Fruit fly (Drosophila melanogaster): Measurements from ENCODE around the gene Ipp.

Ipp gene

DNA sequence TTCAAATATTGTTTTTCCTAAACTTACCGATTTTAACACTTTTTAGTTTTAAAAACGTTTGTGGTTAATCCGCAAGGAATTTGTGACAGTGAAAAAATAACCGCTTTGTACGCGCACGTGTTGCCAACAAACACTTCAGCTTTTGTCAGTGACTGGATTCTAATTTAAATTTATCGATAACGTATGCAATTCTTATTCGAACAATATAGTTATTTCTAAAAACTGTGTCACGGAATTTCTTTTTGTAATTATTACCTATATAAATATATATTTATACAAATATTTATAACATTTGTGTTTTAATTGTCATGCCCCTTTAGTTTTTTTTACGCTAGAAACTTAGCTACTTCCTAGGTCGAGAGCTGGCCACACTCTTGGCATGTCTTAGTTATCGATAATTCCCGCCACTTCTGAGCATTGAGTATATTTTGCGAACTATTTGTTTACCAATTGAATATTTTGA, 6.0 kb downstream of the Ipp start, which contains the start of gene Orc2 (continued):
- TF ChIP-seq BEAF-32 (GFP tag; optimal IDR thresholded peaks at IDR 0.05) = peak; percentile 45
- TF ChIP-seq CG2202 (tag; optimal IDR thresholded peaks at IDR 0.05) = no peak
- TF ChIP-seq Bgb (GFP tag; IDR thresholded peaks at IDR 0.05; ENCODE audit: partially characterized antibody) = no peak; the same call in 1 of the 2 replicates
- TF ChIP-seq ken (GFP tag; IDR thresholded peaks at IDR 0.05) = no peak
- no peak for TF ChIP-seq pho (GFP tag; optimal IDR thresholded peaks at IDR 0.05)
- TF ChIP-seq tll (GFP tag; optimal IDR thresholded peaks at IDR 0.05) = no peak
- TF ChIP-seq lola (GFP tag; optimal IDR thresholded peaks at IDR 0.05) = peak in 1 of 3 experiments; percentile 4
- no peak for TF ChIP-seq CG8765 (GFP tag; IDR thresholded peaks at IDR 0.05)
- no peak for TF ChIP-seq CG6272 (GFP tag; IDR thresholded peaks at IDR 0.05)
- TF ChIP-seq NC2α (GFP tag; optimal IDR thresholded peaks at IDR 0.05) = no peak
- TF ChIP-seq Nf-YC (tag; optimal IDR thresholded peaks at IDR 0.05) = peak; percentile 13
- no peak for TF ChIP-seq ttk (GFP tag; IDR thresholded peaks at IDR 0.05)
- no peak; the same call in 2 of the 3 replicates for TF ChIP-seq Opbp (GFP tag; IDR thresholded peaks at IDR 0.05; ENCODE audit: partially characterized antibody)
- TF ChIP-seq CG7928 (GFP tag; optimal IDR thresholded peaks at IDR 0.05) = peak; percentile 13
- peak; percentile 52; the same call in 1 of the 2 replicates for TF ChIP-seq Scr (GFP tag; IDR thresholded peaks at IDR 0.05; ENCODE audit: partially characterized antibody)
- TF ChIP-seq ham (GFP tag; IDR thresholded peaks at IDR 0.05) = no peak
- peak; percentile 62 for TF ChIP-seq bcd (GFP tag; optimal IDR thresholded peaks at IDR 0.05)
- TF ChIP-seq crc (GFP tag; optimal IDR thresholded peaks at IDR 0.05) = no peak
- no peak for TF ChIP-seq bbx (GFP tag; IDR thresholded peaks at IDR 0.05; ENCODE audit: partially characterized antibody)
- TF ChIP-seq Six4 (GFP tag; optimal IDR thresholded peaks at IDR 0.05) = no peak
- TF ChIP-seq CG7372 (GFP tag; IDR thresholded peaks at IDR 0.05) = no peak
- no peak for TF ChIP-seq hbn (GFP tag; IDR thresholded peaks at IDR 0.05; ENCODE audit: partially characterized antibody)
- no peak for TF ChIP-seq CG11723 (GFP tag; optimal IDR thresholded peaks at IDR 0.05)
- TF ChIP-seq CG12071 (GFP tag; optimal IDR thresholded peaks at IDR 0.05) = no peak
- TF ChIP-seq ato (GFP tag; IDR thresholded peaks at IDR 0.05; ENCODE audit: partially characterized antibody) = no peak
- no peak for TF ChIP-seq CG18764 (GFP tag; optimal IDR thresholded peaks at IDR 0.05)
- no peak for TF ChIP-seq cato (GFP tag; optimal IDR thresholded peaks at IDR 0.05; ENCODE audit: borderline replicate concordance)
- TF ChIP-seq abd-A (tag; optimal IDR thresholded peaks at IDR 0.05) = no peak
- no peak for TF ChIP-seq CG3407 (GFP tag; optimal IDR thresholded peaks at IDR 0.05)
- TF ChIP-seq gem (tag; optimal IDR thresholded peaks at IDR 0.05) = no peak
- no peak for TF ChIP-seq Sox100B (GFP tag; optimal IDR thresholded peaks at IDR 0.05)
- TF ChIP-seq CG12391 (tag; optimal IDR thresholded peaks at IDR 0.05) = peak; percentile 55
- TF ChIP-seq dysf (GFP tag; IDR thresholded peaks at IDR 0.05) = no peak
- TF ChIP-seq Blimp-1 (GFP tag; optimal IDR thresholded peaks at IDR 0.05) = no peak
- TF ChIP-seq CG10543 (GFP tag; optimal IDR thresholded peaks at IDR 0.05) = no peak
- no peak for TF ChIP-seq CG11247 (GFP tag; IDR thresholded peaks at IDR 0.05)
- TF ChIP-seq twi (tag; optimal IDR thresholded peaks at IDR 0.05) = peak; percentile 8
- no peak for TF ChIP-seq exex (tag; optimal IDR thresholded peaks at IDR 0.05)
- no peak for TF ChIP-seq CG15479 (GFP tag; optimal IDR thresholded peaks at IDR 0.05)
- no peak for TF ChIP-seq CG31388 (GFP tag; optimal IDR thresholded peaks at IDR 0.05)
- TF ChIP-seq disco-r (GFP tag; optimal IDR thresholded peaks at IDR 0.05) = no peak
- TF ChIP-seq CG4617 (GFP tag; optimal IDR thresholded peaks at IDR 0.05; ENCODE audit: borderline replicate concordance) = no peak
- no peak for TF ChIP-seq CG18619 (GFP tag; optimal IDR thresholded peaks at IDR 0.05)
- TF ChIP-seq sd (tag; optimal IDR thresholded peaks at IDR 0.05) = peak; percentile 87
- TF ChIP-seq CG1647 (GFP tag; optimal IDR thresholded peaks at IDR 0.05) = no peak
- peak; percentile 84 for TF ChIP-seq Dp (GFP tag; optimal IDR thresholded peaks at IDR 0.05)
- TF ChIP-seq CG4404 (GFP tag; IDR thresholded peaks at IDR 0.05) = no peak
- TF ChIP-seq ind (GFP tag; optimal IDR thresholded peaks at IDR 0.05) = no peak
- TF ChIP-seq corto (GFP tag; optimal IDR thresholded peaks at IDR 0.05) = no peak
